Worm (Caenorhabditis elegans) whole organism, late embryonic: ENCODE data around the gene C53B7.2.

Experiments used
- C08G9.2 ChIP-seq: sonication (generic microtip); optimal IDR thresholded peaks from 2 replicates; lab custom pipeline; 2016; ENCODE audit warnings: mild to moderate bottlenecking, missing genetic modification characterization, moderate library complexity, missing compliant biosample characterization
- K09A11.1 ChIP-seq: sonication (generic microtip); optimal IDR thresholded peaks from 2 replicates; lab custom pipeline; 2017; ENCODE audit warnings: antibody characterized with exemption, mild to moderate bottlenecking, missing genetic modification characterization, missing compliant biosample characterization; ENCODE audit not compliant: insufficient read depth
- T23F11.4 ChIP-seq: fragments of 200-800 bp; sonication (Bioruptor generic); optimal IDR thresholded peaks from 2 replicates; lab custom pipeline; 2018; ENCODE audit warnings: mild to moderate bottlenecking, missing genetic modification characterization, missing compliant biosample characterization
- Y22D7AL.16 ChIP-seq: sonication (generic microtip); optimal IDR thresholded peaks from 2 replicates; lab custom pipeline; 2016; ENCODE audit warnings: missing genetic modification characterization, missing compliant biosample characterization
- ceh-14 ChIP-seq: sonication (generic microtip); optimal IDR thresholded peaks from 2 replicates; lab custom pipeline; 2016; ENCODE audit warnings: missing genotype, missing genetic modification characterization, missing compliant biosample characterization
- ceh-2 ChIP-seq: sonication (generic microtip); optimal IDR thresholded peaks from 2 replicates; lab custom pipeline; 2016; ENCODE audit warnings: missing genotype, missing genetic modification characterization, missing compliant biosample characterization
- ceh-22 ChIP-seq: sonication (generic microtip); optimal IDR thresholded peaks from 2 replicates; lab custom pipeline; 2017; ENCODE audit warnings: missing biosample characterization, missing genetic modification characterization
- ceh-30 ChIP-seq: fragments of 150-350 bp; optimal IDR thresholded peaks from 2 replicates; lab custom pipeline; 2014; ENCODE audit warnings: missing biosample characterization, missing genetic modification characterization
- ceh-31 ChIP-seq: sonication (generic microtip); optimal IDR thresholded peaks from 2 replicates; lab custom pipeline; 2016; ENCODE audit warnings: missing genetic modification characterization, missing compliant biosample characterization
- ceh-34 ChIP-seq: sonication (generic microtip); optimal IDR thresholded peaks from 2 replicates; lab custom pipeline; 2016; ENCODE audit warnings: mild to moderate bottlenecking, missing genetic modification characterization, missing compliant biosample characterization
- ceh-45 ChIP-seq: fragments of 200-800 bp; sonication (Bioruptor generic); IDR thresholded peaks from 2 replicates; pipeline ENCODE4 v1.3.6; 2022; ENCODE audit warnings: missing genetic modification reagents, missing genetic modification characterization, missing compliant biosample characterization
- ceh-48 ChIP-seq: sonication (generic microtip); optimal IDR thresholded peaks from 2 replicates; lab custom pipeline; 2016; ENCODE audit warnings: missing genetic modification characterization, inconsistent platforms, missing compliant biosample characterization
- elt-2 ChIP-seq: sonication (generic microtip); optimal IDR thresholded peaks from 2 replicates; lab custom pipeline; 2016; ENCODE audit warnings: missing genetic modification reagents, missing genetic modification characterization, missing compliant biosample characterization
- elt-4 ChIP-seq: sonication (generic microtip); optimal IDR thresholded peaks from 2 replicates; lab custom pipeline; 2016; ENCODE audit warnings: missing genetic modification characterization, missing compliant biosample characterization
- eyg-1 ChIP-seq: sonication (generic microtip); optimal IDR thresholded peaks from 2 replicates; lab custom pipeline; 2016; ENCODE audit warnings: missing genotype, missing genetic modification characterization, missing compliant biosample characterization
- fax-1 ChIP-seq: sonication (generic microtip); optimal IDR thresholded peaks from 2 replicates; lab custom pipeline; 2016; ENCODE audit warnings: missing genotype, missing genetic modification characterization, missing compliant biosample characterization
- hlh-13 ChIP-seq: fragments of 200-800 bp; sonication (Bioruptor generic); optimal IDR thresholded peaks from 2 replicates; lab custom pipeline; 2018; ENCODE audit warnings: mild to moderate bottlenecking, missing genetic modification characterization, missing compliant biosample characterization
- hlh-30 ChIP-seq: sonication (generic microtip); optimal IDR thresholded peaks from 2 replicates; lab custom pipeline; 2017; ENCODE audit warnings: antibody characterized with exemption, missing genetic modification characterization, missing compliant biosample characterization; ENCODE audit not compliant: insufficient read depth
- hlh-6 ChIP-seq: sonication (generic microtip); optimal IDR thresholded peaks from 2 replicates; lab custom pipeline; 2016; ENCODE audit warnings: missing genotype, missing genetic modification characterization, missing compliant biosample characterization
- mec-3 ChIP-seq: sonication (generic microtip); optimal IDR thresholded peaks from 2 replicates; lab custom pipeline; 2016; ENCODE audit warnings: borderline replicate concordance, missing genetic modification characterization, missing compliant biosample characterization
- nfya-1 ChIP-seq: sonication (generic microtip); optimal IDR thresholded peaks from 2 replicates; lab custom pipeline; 2017; ENCODE audit warnings: missing genetic modification characterization, mild to moderate bottlenecking, missing compliant biosample characterization, antibody characterized with exemption, moderate library complexity
- npax-4 ChIP-seq: sonication (generic microtip); optimal IDR thresholded peaks from 2 replicates; lab custom pipeline; 2016; ENCODE audit warnings: missing genetic modification characterization, missing compliant biosample characterization
- odd-2 ChIP-seq: sonication (generic microtip); optimal IDR thresholded peaks from 2 replicates; lab custom pipeline; 2017; ENCODE audit warnings: antibody characterized with exemption, mild to moderate bottlenecking, missing genetic modification characterization, missing compliant biosample characterization
- pat-9 ChIP-seq: fragments of 200-800 bp; sonication (Bioruptor generic); optimal IDR thresholded peaks from 2 replicates; lab custom pipeline; 2018; ENCODE audit warnings: mild to moderate bottlenecking, missing genetic modification characterization, moderate library complexity, missing compliant biosample characterization
- pax-1 ChIP-seq: fragments of 150-350 bp; optimal IDR thresholded peaks from 2 replicates; lab custom pipeline; 2014; ENCODE audit warnings: missing biosample characterization, missing genetic modification characterization
- pha-2 ChIP-seq: sonication (generic microtip); optimal IDR thresholded peaks from 2 replicates; lab custom pipeline; 2017; ENCODE audit warnings: mild to moderate bottlenecking, missing genetic modification characterization, missing compliant biosample characterization
- pros-1 ChIP-seq: fragments of 150-350 bp; optimal IDR thresholded peaks from 2 replicates; lab custom pipeline; 2014; ENCODE audit warnings: missing biosample characterization, missing genetic modification reagents, missing genetic modification characterization
- ref-2 ChIP-seq: sonication (generic microtip); optimal IDR thresholded peaks from 2 replicates; lab custom pipeline; 2016; ENCODE audit warnings: missing genetic modification characterization, missing compliant biosample characterization
- sdc-2 ChIP-seq: sonication (generic microtip); optimal IDR thresholded peaks from 2 replicates; lab custom pipeline; 2016; ENCODE audit warnings: missing genotype, missing genetic modification characterization, missing compliant biosample characterization
- sox-2 ChIP-seq: fragments of 200-800 bp; sonication (Bioruptor generic); IDR thresholded peaks from 2 replicates; pipeline ENCODE4 v1.3.6; 2022; ENCODE audit warnings: missing genetic modification reagents, missing genetic modification characterization, missing compliant biosample characterization
- tbx-2 ChIP-seq: sonication (generic microtip); optimal IDR thresholded peaks from 2 replicates; lab custom pipeline; 2016; ENCODE audit warnings: missing genetic modification characterization, missing compliant biosample characterization
- tbx-7 ChIP-seq: sonication (generic microtip); optimal IDR thresholded peaks from 2 replicates; lab custom pipeline; 2016; ENCODE audit warnings: missing genotype, missing genetic modification characterization, missing compliant biosample characterization
- unc-42 ChIP-seq: sonication (generic microtip); optimal IDR thresholded peaks from 2 replicates; lab custom pipeline; 2016; ENCODE audit warnings: missing genotype, missing genetic modification characterization, missing compliant biosample characterization
- unc-86 ChIP-seq: sonication (generic microtip); optimal IDR thresholded peaks from 2 replicates; lab custom pipeline; 2016; ENCODE audit warnings: missing genetic modification characterization, missing compliant biosample characterization
- ztf-16 ChIP-seq: sonication (generic microtip); optimal IDR thresholded peaks from 2 replicates; lab custom pipeline; 2017; ENCODE audit warnings: missing genetic modification characterization, missing compliant biosample characterization

C53B7.2 gene

ce11 chrX:6806463-6806862, 39.6 kb upstream of the C53B7.2 start, which contains the start of gene atg-2:
atg-2 (plus strand) TSS chrX:6806763.
- TF ChIP-seq sdc-2 (tag; lab: Kevin White, UChicago) (peak; percentile 37), ceh-31 (tag; lab: Kevin White, UChicago) (peak; percentile 29), ceh-2 (tag; lab: Kevin White, UChicago) (no peak), nfya-1 (peak; percentile 15)

- TF ChIP-seq ceh-48 (tag; lab: Kevin White, UChicago) (no peak), nfya-1 (peak; percentile 46), sox-2 (GFP tag; lab: Robert Waterston, UW) (peak; percentile 20; the same call in 1 of the 2 replicates), ceh-31 (tag; lab: Kevin White, UChicago) (peak; percentile 76), hlh-6 (tag; lab: Kevin White, UChicago) (peak; percentile 56), unc-42 (tag; lab: Kevin White, UChicago) (peak; percentile 38), ceh-22 (no peak), sdc-2 (tag; lab: Kevin White, UChicago) (peak; percentile 60), ceh-34 (tag; lab: Kevin White, UChicago) (no peak), elt-2 (tag; lab: Kevin White, UChicago) (peak; percentile 58), hlh-30 (tag; lab: Kevin White, UChicago) (peak; percentile 73), tbx-7 (tag; lab: Kevin White, UChicago) (no peak), ceh-30 (tag; lab: Kevin White, UChicago) (no peak), pax-1 (no peak), K09A11.1 (tag; lab: Kevin White, UChicago) (no peak), fax-1 (tag; lab: Kevin White, UChicago) (no peak), ref-2 (tag; lab: Kevin White, UChicago) (peak; percentile 53), ceh-2 (tag; lab: Kevin White, UChicago) (no peak), Y22D7AL.16 (no peak), tbx-2 (tag; lab: Kevin White, UChicago) (peak; percentile 41), npax-4 (no peak)
Observed at ce11 chrX:6807137-6807861, 38.7 kb upstream of the C53B7.2 start.

ce11 chrX:6808239-6808638, 37.8 kb upstream of the C53B7.2 start:
- no peak for TF ChIP-seq elt-4
- TF ChIP-seq unc-42 (tag; lab: Kevin White, UChicago), result no peak
- no peak for TF ChIP-seq pros-1 (tag; lab: Kevin White, UChicago)
- no peak for TF ChIP-seq pat-9 (tag; lab: Kevin White, UChicago)
- no peak for TF ChIP-seq unc-86
- TF ChIP-seq tbx-2 (tag; lab: Kevin White, UChicago), result no peak
- TF ChIP-seq ztf-16 (tag; lab: Kevin White, UChicago), result no peak
- no peak for TF ChIP-seq odd-2
- TF ChIP-seq ceh-45 (GFP tag; lab: Robert Waterston, UW), result no peak
- no peak for TF ChIP-seq C08G9.2 (tag; lab: Kevin White, UChicago)
- no peak for TF ChIP-seq ref-2 (tag; lab: Kevin White, UChicago)
- TF ChIP-seq pha-2 (tag; lab: Kevin White, UChicago), result no peak
- TF ChIP-seq eyg-1 (tag; lab: Kevin White, UChicago), result no peak
- TF ChIP-seq hlh-13 (GFP tag; lab: Kevin White, UChicago), result no peak
- TF ChIP-seq Y22D7AL.16, result no peak
- TF ChIP-seq T23F11.4 (GFP tag; lab: Kevin White, UChicago), result no peak
- TF ChIP-seq sdc-2 (tag; lab: Kevin White, UChicago), result no peak

- TF ChIP-seq mec-3 (tag; lab: Kevin White, UChicago), result peak; percentile 3
- no peak for TF ChIP-seq ceh-14 (tag; lab: Kevin White, UChicago)
Observed at ce11 chrX:6808640-6809039, 37.4 kb upstream of the C53B7.2 start.
